Worm (Caenorhabditis elegans): ENCODE data around the gene F35H12.6.

DNA sequence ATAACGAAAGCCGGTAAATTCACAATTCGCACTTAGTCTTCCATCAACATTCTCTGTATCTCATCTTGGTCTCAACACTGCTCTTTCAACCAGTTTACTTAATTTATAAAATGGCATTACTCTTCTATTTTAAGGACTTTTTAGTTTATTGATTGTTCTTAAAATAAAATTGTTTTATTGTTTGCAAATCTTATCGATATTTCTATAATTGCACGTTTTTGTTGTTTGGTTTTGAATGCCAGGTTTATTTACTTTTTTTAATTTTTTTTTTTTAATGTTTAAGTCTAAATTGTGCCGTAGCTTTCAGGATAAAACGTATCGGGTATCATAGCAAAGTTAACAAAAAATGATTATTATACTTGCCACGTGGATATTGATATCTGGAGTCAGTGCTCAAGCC lies 44.5 kb downstream of the F35H12.6 start, which contains the start of gene chil-10:
- TF ChIP-seq unc-62 (GFP tag; optimal IDR thresholded peaks at IDR 0.05) (no peak), pha-4 (tag; optimal IDR thresholded peaks at IDR 0.05) (no peak), bed-3 (GFP tag; optimal IDR thresholded peaks at IDR 0.05) (no peak), unc-120 (tag; optimal IDR thresholded peaks at IDR 0.05; ENCODE audit: poor library complexity, severe bottlenecking) (no peak), mep-1 (tag; optimal IDR thresholded peaks at IDR 0.05) (no peak), unc-39 (tag; optimal IDR thresholded peaks at IDR 0.05) (no peak)

Data from whole organism, mixed stage, embryonic.